Fruit fly (Drosophila melanogaster): Measurements from ENCODE around the gene CG43155.
A peak's percentile ranks its signal among the peaks of the same experiment; 100 is the strongest.

CG43155 gene

DNA sequence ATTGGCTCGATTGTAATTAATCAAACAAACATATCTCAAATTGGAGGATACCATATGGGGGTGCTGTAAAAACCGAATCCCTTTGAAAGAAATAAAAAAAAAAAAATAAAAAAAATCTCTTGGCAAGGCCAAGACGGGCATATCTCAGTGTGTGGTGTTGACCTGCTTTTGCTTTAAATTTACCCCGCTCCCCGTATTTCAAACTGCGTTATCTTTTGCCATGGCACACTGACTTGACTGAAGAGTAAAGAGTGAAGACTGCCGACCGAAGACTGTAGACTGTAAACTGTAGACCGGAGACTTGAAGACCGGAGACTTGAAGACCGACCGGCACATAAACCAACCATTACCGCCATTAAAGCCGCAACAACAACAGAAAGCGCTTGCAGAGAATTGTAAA lies 52.4 kb downstream of the CG43155 start:
- TF ChIP-seq psq (optimal IDR thresholded peaks at IDR 0.05): no peak
- TF ChIP-seq pan (optimal IDR thresholded peaks at IDR 0.05): no peak
- no peak for TF ChIP-seq Dll (optimal IDR thresholded peaks at IDR 0.05)
- no peak for TF ChIP-seq usp (GFP tag; optimal IDR thresholded peaks at IDR 0.05)
- TF ChIP-seq CG8478 (optimal IDR thresholded peaks at IDR 0.05): no peak
- TF ChIP-seq EcR (GFP tag; optimal IDR thresholded peaks at IDR 0.05): no peak

DNA sequence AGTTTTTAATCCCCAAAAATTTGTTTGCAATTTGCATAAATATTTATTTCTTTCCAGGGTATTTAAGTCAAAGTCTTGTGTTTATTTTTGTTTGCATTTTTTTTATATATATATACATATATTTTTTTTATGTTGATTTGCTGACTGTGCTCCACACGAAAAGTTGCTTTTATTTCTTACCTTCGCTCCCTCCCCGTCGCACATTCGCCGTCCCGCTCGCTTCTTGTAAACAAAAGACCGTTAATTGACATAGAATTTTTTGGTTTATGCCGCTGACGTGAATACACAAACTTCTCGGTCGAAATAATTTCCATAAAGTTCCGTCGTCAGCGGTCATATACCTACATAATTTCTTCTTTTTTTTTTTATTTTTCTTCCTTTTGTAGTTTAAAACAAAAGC lies 53.3 kb downstream of the CG43155 start:
- TF ChIP-seq CG8478 (optimal IDR thresholded peaks at IDR 0.05): no peak
- TF ChIP-seq Dll (optimal IDR thresholded peaks at IDR 0.05): no peak
- no peak for TF ChIP-seq usp (GFP tag; optimal IDR thresholded peaks at IDR 0.05)
- no peak for TF ChIP-seq psq (optimal IDR thresholded peaks at IDR 0.05)
- TF ChIP-seq pan (optimal IDR thresholded peaks at IDR 0.05): no peak
- TF ChIP-seq EcR (GFP tag; optimal IDR thresholded peaks at IDR 0.05): no peak

DNA sequence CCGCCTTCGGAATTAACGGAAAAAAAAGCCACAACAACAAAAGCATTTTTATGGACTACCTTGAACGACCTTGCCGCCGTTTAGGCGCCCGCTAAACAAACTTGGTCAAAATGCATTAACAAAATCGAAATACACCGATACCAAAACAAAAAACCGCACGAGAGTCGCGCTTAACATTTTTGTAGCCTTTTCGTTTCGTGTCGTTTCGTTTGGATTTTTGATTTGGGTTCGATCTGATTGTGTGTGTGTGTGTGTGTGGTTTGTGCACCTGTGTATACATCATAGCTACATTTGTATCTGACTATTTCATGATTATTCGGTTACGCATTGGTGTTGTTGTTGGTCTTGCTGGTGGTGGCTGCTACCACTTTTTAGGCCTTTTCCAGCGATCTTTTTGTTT lies 56.0 kb downstream of the CG43155 start:
- TF ChIP-seq pan (optimal IDR thresholded peaks at IDR 0.05) (no peak), CG8478 (optimal IDR thresholded peaks at IDR 0.05) (no peak), psq (optimal IDR thresholded peaks at IDR 0.05) (no peak), EcR (GFP tag; optimal IDR thresholded peaks at IDR 0.05) (no peak), usp (GFP tag; optimal IDR thresholded peaks at IDR 0.05) (no peak), Dll (optimal IDR thresholded peaks at IDR 0.05) (no peak)

DNA sequence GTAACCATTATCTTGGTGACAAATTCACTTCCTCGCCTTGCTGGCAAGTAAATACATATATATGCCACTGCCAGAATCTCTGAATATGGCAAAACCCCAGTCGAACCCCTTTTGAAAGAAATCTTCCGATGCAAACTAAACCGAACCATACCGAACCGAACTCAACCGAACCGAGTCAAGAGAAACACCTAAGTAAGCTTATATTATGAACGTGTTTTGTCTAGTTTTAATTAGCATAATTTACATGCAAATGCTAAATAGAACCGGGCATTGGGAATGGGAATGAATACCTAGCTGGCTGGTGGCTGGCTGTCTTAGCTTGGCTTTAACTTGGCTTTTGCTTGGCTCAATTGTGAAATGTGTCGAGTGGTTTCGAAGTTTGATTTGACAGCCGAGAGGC lies 57.7 kb downstream of the CG43155 start:
- TF ChIP-seq pan (optimal IDR thresholded peaks at IDR 0.05) (no peak), psq (optimal IDR thresholded peaks at IDR 0.05) (no peak), usp (GFP tag; optimal IDR thresholded peaks at IDR 0.05) (no peak), CG8478 (optimal IDR thresholded peaks at IDR 0.05) (no peak), EcR (GFP tag; optimal IDR thresholded peaks at IDR 0.05) (no peak)

DNA sequence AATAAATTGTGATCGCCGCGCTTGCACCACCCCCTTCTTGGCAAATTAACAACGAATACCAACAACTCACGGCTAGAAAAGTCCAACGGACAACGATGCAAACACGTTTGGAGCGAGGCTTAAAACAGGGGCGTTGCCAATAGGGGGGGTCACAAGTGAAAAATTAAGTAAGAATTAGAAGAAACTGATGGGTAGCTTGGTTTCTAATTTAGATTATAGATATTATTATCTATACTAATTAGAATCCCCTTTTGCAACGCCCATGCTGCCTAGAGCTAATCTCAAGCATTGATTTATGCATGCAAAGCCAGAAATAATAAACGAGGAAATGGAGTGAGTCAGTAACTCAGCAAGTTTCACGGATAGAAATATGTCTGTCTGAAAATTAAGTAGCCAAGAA lies 58.8 kb downstream of the CG43155 start:
- TF ChIP-seq psq (optimal IDR thresholded peaks at IDR 0.05) (no peak), Dll (optimal IDR thresholded peaks at IDR 0.05) (no peak), EcR (GFP tag; optimal IDR thresholded peaks at IDR 0.05) (no peak), usp (GFP tag; optimal IDR thresholded peaks at IDR 0.05) (no peak), pan (optimal IDR thresholded peaks at IDR 0.05) (no peak), CG8478 (optimal IDR thresholded peaks at IDR 0.05) (no peak)

DNA sequence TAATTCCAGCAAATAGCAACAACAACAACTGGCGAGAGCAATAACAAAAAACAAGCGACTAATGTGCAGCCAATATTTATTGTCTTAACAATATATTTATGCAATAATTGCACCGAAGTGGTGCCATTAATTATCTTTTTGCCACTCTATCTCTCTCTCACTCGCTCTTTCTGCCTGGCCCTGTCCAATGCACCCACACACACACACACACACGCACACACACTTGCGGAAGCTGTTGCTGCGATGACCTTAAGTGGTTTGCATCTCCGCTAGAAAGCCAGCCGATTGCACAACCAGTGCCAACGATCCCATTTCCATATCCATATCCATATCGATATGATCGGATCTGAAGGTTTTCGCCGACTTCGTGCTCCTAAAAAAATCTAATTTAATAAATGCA lies 60.6 kb downstream of the CG43155 start:
- TF ChIP-seq EcR (GFP tag; optimal IDR thresholded peaks at IDR 0.05) (peak in 1 of 2 experiments; percentile 3), Dll (optimal IDR thresholded peaks at IDR 0.05) (no peak)

DNA sequence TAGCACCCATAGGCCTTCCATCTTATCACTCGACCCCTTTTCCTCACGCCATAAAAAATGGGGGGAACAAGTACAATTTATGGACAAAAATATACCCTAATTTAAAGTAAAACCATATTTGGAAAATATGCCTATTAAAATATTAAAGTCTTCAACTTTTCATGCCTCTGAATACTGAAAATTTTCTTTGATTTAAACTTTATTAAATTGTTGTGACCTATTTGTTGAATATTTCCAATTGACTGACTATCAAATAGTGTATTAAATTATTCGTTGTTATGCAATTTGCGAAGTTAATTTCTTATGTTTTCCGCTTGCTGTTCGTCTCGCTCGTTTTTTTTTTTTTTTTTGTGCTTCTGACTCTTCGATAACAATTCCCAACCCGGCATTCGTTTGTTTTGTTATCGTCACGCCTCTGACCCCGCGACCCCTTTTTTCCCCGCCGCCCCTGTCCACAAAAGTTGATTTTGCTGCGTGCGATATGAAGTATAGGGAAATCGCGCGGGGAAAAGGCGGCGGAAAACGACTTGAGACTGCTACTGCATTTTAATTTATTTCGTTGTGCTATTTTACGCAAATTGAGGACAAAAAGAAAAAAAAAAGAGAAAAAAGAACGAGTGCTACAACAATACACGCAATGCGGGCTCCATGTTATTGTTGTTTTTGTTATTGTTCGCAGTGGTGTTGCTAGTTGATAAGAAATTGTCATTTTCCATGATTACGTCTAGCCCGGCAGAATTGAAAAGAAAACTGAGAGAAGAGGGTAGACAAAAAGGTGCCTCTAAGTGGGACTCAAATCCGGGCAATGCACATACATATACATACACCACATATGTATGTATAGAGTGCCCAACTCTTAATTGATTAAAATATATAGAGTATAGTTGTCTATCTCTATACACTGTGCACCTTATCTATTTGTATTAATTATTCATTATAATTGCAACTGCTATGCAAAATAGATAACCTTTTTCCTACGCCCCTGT lies 62.3 kb downstream of the CG43155 start:
- TF ChIP-seq usp (GFP tag; optimal IDR thresholded peaks at IDR 0.05) (no peak), Dll (optimal IDR thresholded peaks at IDR 0.05) (no peak), psq (optimal IDR thresholded peaks at IDR 0.05) (no peak), CG8478 (optimal IDR thresholded peaks at IDR 0.05) (no peak), EcR (GFP tag; optimal IDR thresholded peaks at IDR 0.05) (no peak), pan (optimal IDR thresholded peaks at IDR 0.05) (no peak)

DNA sequence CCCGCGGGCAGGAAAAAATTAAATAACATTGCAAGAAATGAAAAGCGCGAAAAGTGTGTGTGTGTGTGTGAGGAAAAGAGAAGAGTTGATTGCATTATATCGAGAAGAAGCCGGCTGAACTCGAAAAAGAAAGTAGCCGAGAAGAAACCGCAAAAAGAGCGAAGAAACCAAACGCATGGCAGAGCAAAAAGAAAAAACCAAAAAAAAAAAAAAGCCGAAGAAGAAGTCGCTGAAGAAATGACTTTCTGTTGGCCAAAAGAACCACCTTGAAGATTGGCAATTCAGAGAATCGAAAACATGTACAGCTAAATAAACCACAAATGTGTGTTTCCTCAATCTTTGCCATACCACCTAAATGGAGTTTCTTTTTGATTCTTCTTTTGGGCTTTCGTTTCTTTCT lies 64.3 kb downstream of the CG43155 start:
- TF ChIP-seq usp (GFP tag; optimal IDR thresholded peaks at IDR 0.05) (no peak), Dll (optimal IDR thresholded peaks at IDR 0.05) (no peak), EcR (GFP tag; optimal IDR thresholded peaks at IDR 0.05) (no peak), pan (optimal IDR thresholded peaks at IDR 0.05) (no peak), CG8478 (optimal IDR thresholded peaks at IDR 0.05) (no peak), psq (optimal IDR thresholded peaks at IDR 0.05) (no peak)
